Fruit fly (Drosophila melanogaster) whole organism, embryonic: ENCODE results near the gene Gr63a.
A peak's percentile ranks its signal among the peaks of the same experiment; 100 is the strongest.

ENCODE experiments used
- ATbp ChIP-seq: fragments of 200-800 bp; sonication (Bioruptor generic); optimal IDR thresholded peaks from 2 replicates; lab custom pipeline; 2017; ENCODE audit warnings: missing biosample characterization, mild to moderate bottlenecking, missing genetic modification characterization, missing genetic modification reagents
- Awh ChIP-seq: fragments of 200-800 bp; sonication (Bioruptor generic); IDR thresholded peaks from 2 replicates; pipeline ENCODE4, ENCODE4 v1.3.6; 2022; ENCODE audit warnings: missing biosample characterization, missing genetic modification characterization
- Blimp-1 ChIP-seq: fragments of 200-800 bp; sonication (Bioruptor generic); optimal IDR thresholded peaks from 3 replicates; lab custom pipeline; 2018; ENCODE audit warnings: missing biosample characterization, missing genetic modification characterization, mild to moderate bottlenecking, moderate library complexity, missing genetic modification reagents
- C15 ChIP-seq: fragments of 200-800 bp; sonication (Bioruptor generic); IDR thresholded peaks from 3 replicates; pipeline ENCODE4 v1.3.6; 2022; ENCODE audit warnings: missing biosample characterization, missing genetic modification characterization
- CG11504 ChIP-seq: fragments of 200-800 bp; sonication (Bioruptor generic); optimal IDR thresholded peaks from 3 replicates; lab custom pipeline; 2019; ENCODE audit warnings: missing biosample characterization, mild to moderate bottlenecking, missing genetic modification characterization, moderate library complexity
- CG14014 ChIP-seq: fragments of 200-800 bp; sonication (Bioruptor generic); IDR thresholded peaks from 2 replicates; pipeline ENCODE4 v1.3.6; 2022; ENCODE audit warnings: missing biosample characterization, missing genetic modification characterization
- CG16863 ChIP-seq: fragments of 200-800 bp; sonication (Bioruptor generic); optimal IDR thresholded peaks from 3 replicates; lab custom pipeline; 2016; ENCODE audit warnings: missing biosample characterization, missing genetic modification characterization
- CG17385 ChIP-seq: fragments of 200-800 bp; sonication (Bioruptor generic); optimal IDR thresholded peaks from 3 replicates; lab custom pipeline; 2018; ENCODE audit warnings: missing biosample characterization, mild to moderate bottlenecking, missing genetic modification characterization
- CG32772 ChIP-seq: fragments of 200-800 bp; sonication (Bioruptor generic); IDR thresholded peaks from 2 replicates; pipeline ENCODE4 v1.3.6; 2022; ENCODE audit warnings: missing biosample characterization, missing genetic modification characterization
- CG34422 ChIP-seq: fragments of 200-800 bp; sonication (Bioruptor generic); IDR thresholded peaks from 3 replicates; pipeline ENCODE4 v1.3.6; 2022; ENCODE audit warnings: missing biosample characterization, missing genetic modification characterization
- CG4360 ChIP-seq: fragments of 200-800 bp; sonication (Bioruptor generic); IDR thresholded peaks from 2 replicates; pipeline ENCODE4 v1.3.6; 2022; ENCODE audit warnings: missing biosample characterization, missing genetic modification characterization
- CG4820 ChIP-seq: fragments of 200-800 bp; sonication (Bioruptor generic); optimal IDR thresholded peaks from 3 replicates; lab custom pipeline; 2016; ENCODE audit warnings: missing biosample characterization, missing genetic modification characterization
- CG5180 ChIP-seq: fragments of 200-800 bp; sonication (Bioruptor generic); optimal IDR thresholded peaks from 3 replicates; lab custom pipeline; 2017; ENCODE audit warnings: missing biosample characterization, missing genetic modification characterization, mild to moderate bottlenecking, moderate library complexity, missing genetic modification reagents
- CG6854 ChIP-seq: fragments of 200-800 bp; sonication (Bioruptor generic); optimal IDR thresholded peaks from 3 replicates; lab custom pipeline; 2017; ENCODE audit warnings: missing biosample characterization, mild to moderate bottlenecking, missing genetic modification characterization
- CG7745 ChIP-seq: fragments of 200-800 bp; sonication (Bioruptor generic); optimal IDR thresholded peaks from 2 replicates; lab custom pipeline; 2018; ENCODE audit warnings: missing biosample characterization, mild to moderate bottlenecking, missing genetic modification characterization, moderate library complexity
- CG7987 ChIP-seq: fragments of 200-800 bp; sonication (Bioruptor generic); optimal IDR thresholded peaks from 2 replicates; lab custom pipeline; 2018; ENCODE audit warnings: missing biosample characterization, mild to moderate bottlenecking, missing genetic modification characterization, moderate library complexity
- CG8281 ChIP-seq: fragments of 200-800 bp; sonication (Bioruptor generic); optimal IDR thresholded peaks from 2 replicates; lab custom pipeline; 2018; ENCODE audit warnings: missing biosample characterization, mild to moderate bottlenecking, missing genetic modification characterization, moderate library complexity
- CG8359 ChIP-seq: fragments of 200-800 bp; sonication (Bioruptor generic); optimal IDR thresholded peaks from 2 replicates; lab custom pipeline; 2017; ENCODE audit warnings: missing biosample characterization, mild to moderate bottlenecking, missing genetic modification characterization, borderline replicate concordance
- CHES-1-like ChIP-seq: fragments of 200-800 bp; sonication (Bioruptor generic); optimal IDR thresholded peaks from 2 replicates; lab custom pipeline; 2016; ENCODE audit warnings: missing biosample characterization, missing genetic modification characterization
- Dfd ChIP-seq, 2 experiments: fragments of >200 bp; optimal IDR thresholded peaks; 2 replicates each; lab custom pipeline; 2017; ENCODE audit warnings: missing biosample characterization in 2 of 2, missing genetic modification characterization in 2 of 2
- Eip74EF ChIP-seq, 2 experiments: fragments of 200-800 bp in 1 of 2; fragments of >200 bp in 1 of 2; sonication (Bioruptor generic) in 1 of 2; optimal IDR thresholded peaks; 2 replicates each; lab custom pipeline; 2017 to 2019; ENCODE audit warnings: missing biosample characterization in 2 of 2, missing genetic modification characterization in 2 of 2, mild to moderate bottlenecking in 1 of 2, moderate library complexity in 1 of 2
- Med ChIP-seq: fragments of 200-800 bp; sonication (Bioruptor generic); peaks from one replicate; lab custom pipeline; 2016; ENCODE audit warnings: missing biosample characterization, missing genetic modification characterization, mild to moderate bottlenecking, inconsistent platforms, moderate library complexity
- Optix ChIP-seq: fragments of 200-800 bp; sonication (Bioruptor generic); IDR thresholded peaks from 3 replicates; pipeline ENCODE4 v1.3.6; 2022; ENCODE audit warnings: missing biosample characterization, missing genetic modification characterization
- PHDP ChIP-seq: fragments of 200-800 bp; sonication (Bioruptor generic); optimal IDR thresholded peaks from 3 replicates; lab custom pipeline; 2018; ENCODE audit warnings: missing biosample characterization, mild to moderate bottlenecking, missing genetic modification characterization, moderate library complexity
- Sry-β ChIP-seq: fragments of 200-800 bp; sonication (Bioruptor generic); optimal IDR thresholded peaks from 2 replicates; lab custom pipeline; 2018; ENCODE audit warnings: missing biosample characterization, mild to moderate bottlenecking, missing genetic modification characterization, moderate library complexity
- TFAM ChIP-seq: fragments of 200-800 bp; sonication (Bioruptor generic); optimal IDR thresholded peaks from 2 replicates; lab custom pipeline; 2017; ENCODE audit warnings: missing biosample characterization, missing genetic modification characterization, inconsistent platforms
- Trl ChIP-seq, 3 experiments: fragments of >200 bp in 2 of 3; fragments of 200-800 bp in 1 of 3; sonication (Bioruptor generic) in 1 of 3; optimal IDR thresholded peaks; 2 replicates in 1 of 3; 3 replicates in 2 of 3; lab custom pipeline; 2016 to 2017; ENCODE audit warnings: missing biosample characterization in 1 of 3, missing genetic modification characterization in 1 of 3
- ab ChIP-seq: fragments of 200-800 bp; sonication (Bioruptor generic); optimal IDR thresholded peaks from 2 replicates; lab custom pipeline; 2016; ENCODE audit warnings: missing biosample characterization, missing genetic modification characterization
- abd-A ChIP-seq: fragments of 200-800 bp; sonication (Bioruptor generic); optimal IDR thresholded peaks from 3 replicates; lab custom pipeline; 2019; ENCODE audit warnings: missing biosample characterization, mild to moderate bottlenecking, missing genetic modification characterization, moderate library complexity
- ara ChIP-seq: fragments of 200-800 bp; sonication (Bioruptor generic); IDR thresholded peaks from 2 replicates; pipeline ENCODE4 v1.3.6; 2022; ENCODE audit warnings: missing biosample characterization, missing genetic modification characterization
- btn ChIP-seq: fragments of 200-800 bp; sonication (Bioruptor generic); optimal IDR thresholded peaks from 2 replicates; lab custom pipeline; 2016; ENCODE audit warnings: missing biosample characterization, missing genetic modification characterization
- cad ChIP-seq: fragments of >200 bp; optimal IDR thresholded peaks from 2 replicates; lab custom pipeline; 2017; ENCODE audit warnings: missing biosample characterization, missing genetic modification characterization
- cato ChIP-seq: fragments of 200-800 bp; sonication (Bioruptor generic); optimal IDR thresholded peaks from 2 replicates; lab custom pipeline; 2016; ENCODE audit warnings: missing biosample characterization, missing genetic modification characterization, borderline replicate concordance
- chinmo ChIP-seq: fragments of 200-800 bp; sonication (Bioruptor generic); IDR thresholded peaks from 4 replicates; pipeline ENCODE4 v1.3.6; 2022; ENCODE audit warnings: missing biosample characterization, missing genetic modification characterization; ENCODE audit not compliant: partially characterized antibody
- croc ChIP-seq: fragments of 200-800 bp; sonication (Bioruptor generic); conservative IDR thresholded peaks from 3 replicates; pipeline ENCODE4 v1.3.6; 2022; ENCODE audit warnings: missing biosample characterization, missing genetic modification characterization
- crol ChIP-seq: fragments of 200-800 bp; sonication (Bioruptor generic); IDR thresholded peaks from 2 replicates; pipeline ENCODE4 v1.3.6; 2022; ENCODE audit warnings: missing biosample characterization, missing genetic modification characterization
- crp ChIP-seq, 2 experiments: fragments of 200-800 bp; sonication (Bioruptor generic); optimal IDR thresholded peaks; 2 replicates in 1 of 2; 3 replicates in 1 of 2; lab custom pipeline; 2017; ENCODE audit warnings: missing biosample characterization in 2 of 2, missing genetic modification characterization in 2 of 2, mild to moderate bottlenecking in 1 of 2, moderate library complexity in 1 of 2
- dmrt11E ChIP-seq: fragments of 200-800 bp; sonication (Bioruptor generic); optimal IDR thresholded peaks from 3 replicates; lab custom pipeline; 2018; ENCODE audit warnings: missing biosample characterization, mild to moderate bottlenecking, missing genetic modification characterization, moderate library complexity
- eyg ChIP-seq: fragments of 200-800 bp; sonication (Bioruptor generic); optimal IDR thresholded peaks from 3 replicates; lab custom pipeline; 2016; ENCODE audit warnings: missing biosample characterization, missing genetic modification characterization
- fd64A ChIP-seq: fragments of 200-800 bp; sonication (Bioruptor generic); optimal IDR thresholded peaks from 3 replicates; lab custom pipeline; 2018; ENCODE audit warnings: missing biosample characterization, mild to moderate bottlenecking, missing genetic modification characterization
- fd96Cb ChIP-seq: fragments of 200-800 bp; sonication (Bioruptor generic); optimal IDR thresholded peaks from 2 replicates; lab custom pipeline; 2018; ENCODE audit warnings: missing biosample characterization, mild to moderate bottlenecking, missing genetic modification characterization, moderate library complexity
- gce ChIP-seq: fragments of 200-800 bp; sonication (Bioruptor generic); IDR thresholded peaks from 3 replicates; pipeline ENCODE4 v1.3.6; 2022; ENCODE audit warnings: missing biosample characterization, missing genetic modification characterization
- hkb ChIP-seq, 2 experiments: fragments of 200-800 bp in 1 of 2; fragments of >200 bp in 1 of 2; sonication (Bioruptor generic) in 1 of 2; IDR thresholded peaks in 1 of 2; optimal IDR thresholded peaks in 1 of 2; 2 replicates each; pipeline versions ENCODE4 v1.3.6 to Lab custom; 2017 to 2022; ENCODE audit warnings: missing biosample characterization in 1 of 2, missing genetic modification characterization in 1 of 2
- lilli ChIP-seq: fragments of 200-800 bp; sonication (Bioruptor generic); optimal IDR thresholded peaks from 3 replicates; lab custom pipeline; 2016; ENCODE audit warnings: missing biosample characterization, missing genetic modification characterization
- pzg ChIP-seq: fragments of 200-800 bp; sonication (Bioruptor generic); optimal IDR thresholded peaks from 3 replicates; lab custom pipeline; 2018; ENCODE audit warnings: missing biosample characterization, mild to moderate bottlenecking, missing genetic modification characterization, moderate library complexity
- salm ChIP-seq: fragments of 200-800 bp; sonication (Bioruptor generic); optimal IDR thresholded peaks from 2 replicates; lab custom pipeline; 2018; ENCODE audit warnings: missing biosample characterization, mild to moderate bottlenecking, missing genetic modification characterization
- sens ChIP-seq: fragments of 200-800 bp; sonication (Bioruptor generic); peaks from one replicate; lab custom pipeline; 2016; ENCODE audit warnings: missing biosample characterization, missing genetic modification characterization
- sqz ChIP-seq: fragments of 200-800 bp; sonication (Bioruptor generic); optimal IDR thresholded peaks from 3 replicates; lab custom pipeline; 2018; ENCODE audit warnings: missing biosample characterization, mild to moderate bottlenecking, missing genetic modification characterization
- vfl ChIP-seq: fragments of 200-800 bp; sonication (Bioruptor generic); optimal IDR thresholded peaks from 2 replicates; lab custom pipeline; 2016; ENCODE audit warnings: missing biosample characterization, missing genetic modification characterization

Gene Gr63a

dm6 chr3L:3856004-3856403, 40.4 kb downstream of the Gr63a start (continued):
- peak; percentile 62 for TF ChIP-seq Med (GFP tag; lab: Kevin White, UChicago)
- no peak for TF ChIP-seq CG11504 (tag; lab: Kevin White, UChicago)
- TF ChIP-seq croc, result no peak
- TF ChIP-seq CG6854 (GFP tag; lab: Kevin White, UChicago), result no peak
- no peak for TF ChIP-seq pzg
- TF ChIP-seq Optix (GFP tag; lab: Robert Waterston, UW), result no peak
- TF ChIP-seq abd-A (tag; lab: Kevin White, UChicago), result no peak
- TF ChIP-seq Dfd (GFP tag; optimal IDR thresholded peaks at IDR 0.05; lab: Kevin White, UChicago), result no peak
- no peak for TF ChIP-seq ab
- no peak for TF ChIP-seq CG8281
- TF ChIP-seq vfl, result no peak
- peak; percentile 53 for TF ChIP-seq sens (GFP tag; lab: Kevin White, UChicago)
- no peak for TF ChIP-seq CG32772 (GFP tag; lab: Robert Waterston, UW)
- TF ChIP-seq CG16863, result no peak
- TF ChIP-seq CG34422 (GFP tag; lab: Robert Waterston, UW), result no peak
- TF ChIP-seq crol, result no peak
- no peak for TF ChIP-seq hkb (optimal IDR thresholded peaks at IDR 0.05; lab: Kevin White, UChicago)
- no peak for TF ChIP-seq hkb (GFP tag; IDR thresholded peaks at IDR 0.05; lab: Robert Waterston, UW)
- TF ChIP-seq CG7987 (GFP tag; lab: Kevin White, UChicago), result no peak
- no peak for TF ChIP-seq cad
- no peak for TF ChIP-seq CHES-1-like (GFP tag; lab: Kevin White, UChicago)
- no peak for TF ChIP-seq Trl (optimal IDR thresholded peaks at IDR 0.05; lab: Kevin White, UChicago)
- no peak for TF ChIP-seq Trl (GFP tag; optimal IDR thresholded peaks at IDR 0.05; lab: Kevin White, UChicago)
- TF ChIP-seq Sry-β, result no peak
- TF ChIP-seq lilli (GFP tag; lab: Kevin White, UChicago), result no peak
- TF ChIP-seq CG17385 (GFP tag; lab: Kevin White, UChicago), result no peak
- no peak for TF ChIP-seq fd64A (GFP tag; lab: Kevin White, UChicago)
- TF ChIP-seq PHDP (tag; lab: Kevin White, UChicago), result peak; percentile 9
- no peak for TF ChIP-seq ATbp (GFP tag; lab: Kevin White, UChicago)
- TF ChIP-seq ara (GFP tag; lab: Robert Waterston, UW), result no peak
- no peak for TF ChIP-seq eyg (GFP tag; lab: Kevin White, UChicago)
- TF ChIP-seq Eip74EF (GFP tag; optimal IDR thresholded peaks at IDR 0.05; lab: Kevin White, UChicago), result no peak
- peak; percentile 82 for TF ChIP-seq Awh (GFP tag; lab: Robert Waterston, UW)

- TF ChIP-seq CG4360 (GFP tag; lab: Robert Waterston, UW) (peak; percentile 90), C15 (GFP tag; lab: Robert Waterston, UW) (no peak), chinmo (no peak), btn (GFP tag; lab: Kevin White, UChicago) (no peak), Blimp-1 (GFP tag; lab: Kevin White, UChicago) (peak; percentile 61), cato (GFP tag; lab: Kevin White, UChicago) (peak; percentile 3), sqz (peak; percentile 3), CG8359 (GFP tag; lab: Kevin White, UChicago) (no peak), crp (GFP tag; optimal IDR thresholded peaks at IDR 0.05; lab: Kevin White, UChicago) (no peak), CG14014 (GFP tag; lab: Robert Waterston, UW) (no peak), CG4820 (GFP tag; lab: Kevin White, UChicago) (peak; percentile 43), salm (tag; lab: Kevin White, UChicago) (no peak), TFAM (no peak), gce (no peak), ara (GFP tag; lab: Robert Waterston, UW) (peak; percentile 77; the same call in 1 of the 2 replicates), fd96Cb (tag; lab: Kevin White, UChicago) (peak; percentile 41), CG5180 (peak; percentile 37), CG7745 (tag; lab: Kevin White, UChicago) (no peak), dmrt11E (tag; lab: Kevin White, UChicago) (peak; percentile 90)
These were observed 41.0 kb downstream of the Gr63a start for dm6 chr3L:3855194-3855980.
